Worm (Caenorhabditis elegans) whole organism, L2 larva: ENCODE data around the gene idpc-3.

Experiments
- C34F6.9 ChIP-seq: fragments of 150-350 bp; optimal IDR thresholded peaks from 2 replicates; lab custom pipeline; 2014; ENCODE audit warnings: missing biosample characterization, missing genetic modification characterization
- Y55F3AM.14 ChIP-seq: fragments of 200-800 bp; sonication (Bioruptor generic); optimal IDR thresholded peaks from 2 replicates; lab custom pipeline; 2018; ENCODE audit warnings: mild to moderate bottlenecking, missing genetic modification characterization, missing compliant biosample characterization
- aly-2 ChIP-seq: fragments of 150-350 bp; optimal IDR thresholded peaks from 2 replicates; lab custom pipeline; 2014; ENCODE audit warnings: missing biosample characterization, missing genetic modification characterization
- ama-1 ChIP-seq: fragments of 150-350 bp; optimal IDR thresholded peaks from 2 replicates; lab custom pipeline; 2018; ENCODE audit warnings: inconsistent platforms
- blmp-1 ChIP-seq: sonication (generic microtip); optimal IDR thresholded peaks from 2 replicates; lab custom pipeline; 2017; ENCODE audit warnings: missing genetic modification characterization, mild to moderate bottlenecking, missing compliant biosample characterization, antibody characterized with exemption, moderate library complexity; ENCODE audit not compliant: insufficient read depth
- ceh-16 ChIP-seq: fragments of 150-350 bp; optimal IDR thresholded peaks from 2 replicates; lab custom pipeline; 2014; ENCODE audit warnings: missing biosample characterization, missing genetic modification characterization
- crh-2 ChIP-seq: sonication (generic microtip); optimal IDR thresholded peaks from 2 replicates; lab custom pipeline; 2017; ENCODE audit warnings: missing biosample characterization, missing genetic modification characterization
- dmd-4 ChIP-seq: sonication (generic microtip); optimal IDR thresholded peaks from 2 replicates; lab custom pipeline; 2017; ENCODE audit warnings: missing biosample characterization, missing genetic modification characterization
- egl-27 ChIP-seq: sonication (generic microtip); optimal IDR thresholded peaks from 3 replicates; lab custom pipeline; 2017; ENCODE audit warnings: missing biosample characterization, missing genetic modification reagents, missing genetic modification characterization
- elt-1 ChIP-seq: fragments of 150-350 bp; optimal IDR thresholded peaks from 2 replicates; lab custom pipeline; 2014; ENCODE audit warnings: missing biosample characterization, missing genetic modification characterization
- fos-1 ChIP-seq: fragments of 150-350 bp; optimal IDR thresholded peaks from 2 replicates; lab custom pipeline; 2014; ENCODE audit warnings: missing biosample characterization, missing genetic modification characterization
- gmeb-1 ChIP-seq: fragments of 150-350 bp; optimal IDR thresholded peaks from 2 replicates; lab custom pipeline; 2014; ENCODE audit warnings: missing biosample characterization, missing genetic modification characterization
- lin-13 ChIP-seq: fragments of 150-350 bp; optimal IDR thresholded peaks from 2 replicates; lab custom pipeline; 2014; ENCODE audit warnings: missing biosample characterization, missing genetic modification reagents, missing genetic modification characterization
- lin-39 ChIP-seq: fragments of 150-350 bp; optimal IDR thresholded peaks from 2 replicates; lab custom pipeline; 2014; ENCODE audit warnings: missing biosample characterization, missing genetic modification reagents, missing genetic modification characterization
- lsy-2 ChIP-seq, 2 experiments: fragments of 150-350 bp in 1 of 2; sonication (generic microtip) in 1 of 2; optimal IDR thresholded peaks; 2 replicates each; lab custom pipeline; 2014 to 2017; ENCODE audit warnings: missing biosample characterization in 2 of 2, missing genetic modification characterization in 2 of 2
- mbf-1 ChIP-seq: sonication (generic microtip); optimal IDR thresholded peaks from 2 replicates; lab custom pipeline; 2017; ENCODE audit warnings: missing biosample characterization, missing genetic modification characterization
- mdl-1 ChIP-seq, 2 experiments: fragments of 150-350 bp in 1 of 2; sonication (generic microtip) in 1 of 2; optimal IDR thresholded peaks; 2 replicates each; lab custom pipeline; 2017; ENCODE audit warnings: missing biosample characterization in 2 of 2, missing genetic modification characterization in 2 of 2
- nhr-10 ChIP-seq: sonication (generic microtip); optimal IDR thresholded peaks from 2 replicates; lab custom pipeline; 2017; ENCODE audit warnings: missing biosample characterization, missing genetic modification characterization
- nhr-11 ChIP-seq: fragments of 150-350 bp; optimal IDR thresholded peaks from 2 replicates; lab custom pipeline; 2014; ENCODE audit warnings: missing biosample characterization, missing genetic modification characterization
- nhr-12 ChIP-seq: fragments of 150-350 bp; optimal IDR thresholded peaks from 2 replicates; lab custom pipeline; 2014; ENCODE audit warnings: missing biosample characterization, missing genetic modification characterization
- nhr-21 ChIP-seq: fragments of 150-350 bp; optimal IDR thresholded peaks from 2 replicates; lab custom pipeline; 2014; ENCODE audit warnings: missing biosample characterization, missing genetic modification characterization
- nhr-23 ChIP-seq: fragments of 150-350 bp; optimal IDR thresholded peaks from 2 replicates; lab custom pipeline; 2014; ENCODE audit warnings: missing biosample characterization, missing genetic modification reagents, missing genetic modification characterization
- nhr-237 ChIP-seq: fragments of 150-350 bp; optimal IDR thresholded peaks from 2 replicates; lab custom pipeline; 2014; ENCODE audit warnings: missing biosample characterization, missing genetic modification characterization
- nhr-25 ChIP-seq: fragments of 150-350 bp; sonication (generic microtip); optimal IDR thresholded peaks from 3 replicates; lab custom pipeline; 2014; ENCODE audit warnings: missing biosample characterization, missing genetic modification characterization
- sem-4 ChIP-seq: fragments of 150-350 bp; optimal IDR thresholded peaks from 2 replicates; lab custom pipeline; 2014; ENCODE audit warnings: missing biosample characterization, missing genetic modification reagents, missing genetic modification characterization
- skn-1 ChIP-seq: sonication (generic microtip); optimal IDR thresholded peaks from 2 replicates; lab custom pipeline; 2017; ENCODE audit warnings: missing biosample characterization, missing genetic modification characterization
- sma-9 ChIP-seq, 2 experiments: fragments of 150-350 bp in 1 of 2; sonication (generic microtip) in 1 of 2; optimal IDR thresholded peaks; 2 replicates each; lab custom pipeline; 2014 to 2016; ENCODE audit warnings: missing genetic modification characterization in 2 of 2, mild to moderate bottlenecking in 1 of 2, missing biosample characterization in 1 of 2, missing compliant biosample characterization in 1 of 2, missing genetic modification reagents in 1 of 2, moderate library complexity in 1 of 2
- snpc-4 ChIP-seq: fragments of 150-350 bp; optimal IDR thresholded peaks from 2 replicates; lab custom pipeline; 2014; ENCODE audit warnings: missing biosample characterization, missing genetic modification characterization
- unc-39 ChIP-seq: fragments of 150-350 bp; optimal IDR thresholded peaks from 2 replicates; lab custom pipeline; 2014; ENCODE audit warnings: missing biosample characterization, missing genetic modification characterization
- unc-55 ChIP-seq: fragments of 150-350 bp; sonication (generic microtip); optimal IDR thresholded peaks from 3 replicates; lab custom pipeline; 2014; ENCODE audit warnings: missing biosample characterization, missing genetic modification reagents, missing genetic modification characterization
- unc-62 ChIP-seq: fragments of 150-350 bp; optimal IDR thresholded peaks from 2 replicates; lab custom pipeline; 2014; ENCODE audit warnings: missing biosample characterization, missing genetic modification reagents, missing genetic modification characterization
- zag-1 ChIP-seq: fragments of 150-350 bp; optimal IDR thresholded peaks from 2 replicates; lab custom pipeline; 2014; ENCODE audit warnings: missing biosample characterization, missing genetic modification characterization
- ztf-11 ChIP-seq: sonication (generic microtip); optimal IDR thresholded peaks from 2 replicates; lab custom pipeline; 2017; ENCODE audit warnings: missing biosample characterization, missing genetic modification characterization
- ztf-4 ChIP-seq: fragments of 150-350 bp; optimal IDR thresholded peaks from 2 replicates; lab custom pipeline; 2014; ENCODE audit warnings: missing biosample characterization, missing genetic modification characterization

idpc-3 gene

ce11 chrV:9620417-9620816, 8.6 kb downstream of the idpc-3 start:
- TF ChIP-seq C34F6.9 (tag; lab: Kevin White, UChicago) (no peak), nhr-12 (tag; lab: Kevin White, UChicago) (no peak), nhr-25 (tag; lab: Kevin White, UChicago) (no peak), Y55F3AM.14 (GFP tag; lab: Kevin White, UChicago) (no peak), mdl-1 (tag; optimal IDR thresholded peaks at IDR 0.05; lab: Kevin White, UChicago) (no peak), nhr-10 (tag; lab: Kevin White, UChicago) (no peak), nhr-237 (no peak), gmeb-1 (tag; lab: Kevin White, UChicago) (no peak), sem-4 (tag; lab: Kevin White, UChicago) (no peak), lin-13 (GFP tag; lab: Kevin White, UChicago) (no peak), elt-1 (tag; lab: Kevin White, UChicago) (no peak), snpc-4 (tag; lab: Kevin White, UChicago) (no peak), sma-9 (GFP tag; optimal IDR thresholded peaks at IDR 0.05; lab: Kevin White, UChicago) (no peak), sma-9 (tag; optimal IDR thresholded peaks at IDR 0.05; lab: Kevin White, UChicago) (no peak), lsy-2 (tag; optimal IDR thresholded peaks at IDR 0.05; lab: Kevin White, UChicago) (no peak), nhr-21 (tag; lab: Kevin White, UChicago) (no peak), skn-1 (tag; lab: Kevin White, UChicago) (no peak)

ce11 chrV:9619850-9620249, 9.2 kb downstream of the idpc-3 start, which contains the start of gene idpc-6:
Gene idpc-6, plus strand, starts transcription at chrV:9620150.
- TF ChIP-seq sem-4 (tag; lab: Kevin White, UChicago) (no peak), unc-55 (GFP tag; lab: Kevin White, UChicago) (no peak), egl-27 (tag; lab: Kevin White, UChicago) (no peak), ama-1 (lab: Kevin White, UChicago) (no peak), nhr-12 (tag; lab: Kevin White, UChicago) (no peak), ztf-11 (tag; lab: Kevin White, UChicago) (no peak), crh-2 (tag; lab: Kevin White, UChicago) (no peak), zag-1 (tag; lab: Kevin White, UChicago) (no peak), fos-1 (tag; lab: Kevin White, UChicago) (no peak), nhr-23 (tag; lab: Kevin White, UChicago) (no peak), nhr-10 (tag; lab: Kevin White, UChicago) (no peak), ceh-16 (tag; lab: Kevin White, UChicago) (no peak), snpc-4 (tag; lab: Kevin White, UChicago) (no peak), unc-39 (tag; lab: Kevin White, UChicago) (no peak), aly-2 (tag; lab: Kevin White, UChicago) (no peak), mbf-1 (no peak), gmeb-1 (tag; lab: Kevin White, UChicago) (no peak), dmd-4 (no peak)

- TF ChIP-seq dmd-4, result no peak
- TF ChIP-seq unc-62 (GFP tag; lab: Kevin White, UChicago), result no peak
Measured at ce11 chrV:9618919-9619318, 10.1 kb downstream of the idpc-3 start, which contains the start of gene idpc-7. Gene idpc-7, minus strand, starts transcription at chrV:9619019.

ce11 chrV:9618420-9618819, 10.6 kb downstream of the idpc-3 start:
- no peak for TF ChIP-seq lin-39 (tag; lab: Kevin White, UChicago)
- TF ChIP-seq nhr-237, result no peak
- TF ChIP-seq skn-1 (tag; lab: Kevin White, UChicago), result no peak
- no peak for TF ChIP-seq ztf-4
- TF ChIP-seq nhr-10 (tag; lab: Kevin White, UChicago), result no peak
- no peak for TF ChIP-seq nhr-25 (tag; lab: Kevin White, UChicago)
- TF ChIP-seq zag-1 (tag; lab: Kevin White, UChicago), result no peak
- no peak for TF ChIP-seq ceh-16 (tag; lab: Kevin White, UChicago)
- no peak for TF ChIP-seq egl-27 (tag; lab: Kevin White, UChicago)
- no peak for TF ChIP-seq nhr-21 (tag; lab: Kevin White, UChicago)
- TF ChIP-seq mbf-1, result no peak
- TF ChIP-seq nhr-11 (tag; lab: Kevin White, UChicago), result no peak
- TF ChIP-seq gmeb-1 (tag; lab: Kevin White, UChicago), result no peak
- TF ChIP-seq nhr-12 (tag; lab: Kevin White, UChicago), result no peak
- TF ChIP-seq sem-4 (tag; lab: Kevin White, UChicago), result no peak
- TF ChIP-seq lsy-2 (tag; optimal IDR thresholded peaks at IDR 0.05; lab: Kevin White, UChicago), result no peak
- TF ChIP-seq blmp-1 (tag; lab: Kevin White, UChicago), result no peak
- no peak for TF ChIP-seq unc-62 (GFP tag; lab: Kevin White, UChicago)
- TF ChIP-seq, all 48 proteins: peak for 0
